Worm (Caenorhabditis elegans) whole organism, L1 larva: ENCODE results near the gene Y51A2A.4.
"Not testable (repeated sequence)": the region's sequence is repeated elsewhere in the genome, so short reads cannot be mapped to it uniquely, and the experiment has no call there.

Experiments
- C16A3.4 ChIP-seq: fragments of 150-350 bp; optimal IDR thresholded peaks from 2 replicates; lab custom pipeline; 2014; ENCODE audit warnings: missing biosample characterization, missing genetic modification characterization
- F16B12.6 ChIP-seq: fragments of 150-350 bp; optimal IDR thresholded peaks from 2 replicates; lab custom pipeline; 2014; ENCODE audit warnings: missing biosample characterization, missing genetic modification characterization
- aly-2 ChIP-seq: fragments of 150-350 bp; optimal IDR thresholded peaks from 2 replicates; lab custom pipeline; 2014; ENCODE audit warnings: missing biosample characterization, missing genetic modification characterization
- ama-1 ChIP-seq: fragments of 150-350 bp; optimal IDR thresholded peaks from 2 replicates; lab custom pipeline; 2014
- ceh-8 ChIP-seq: fragments of 200-800 bp; sonication (Bioruptor generic); optimal IDR thresholded peaks from 2 replicates; lab custom pipeline; 2018; ENCODE audit warnings: mild to moderate bottlenecking, missing genetic modification characterization, moderate library complexity, missing compliant biosample characterization
- ceh-90 ChIP-seq: sonication (generic microtip); optimal IDR thresholded peaks from 2 replicates; lab custom pipeline; 2016; ENCODE audit warnings: missing genetic modification characterization, missing compliant biosample characterization
- efl-1 ChIP-seq, 4 experiments: fragments of 150-350 bp; optimal IDR thresholded peaks in 3 of 4; peaks in 1 of 4; 1 replicate in 1 of 4; 2 replicates in 3 of 4; lab custom pipeline; 2014; ENCODE audit warnings: missing biosample characterization in 2 of 4, missing genetic modification characterization in 2 of 4, missing genetic modification reagents in 2 of 4
- egl-13 ChIP-seq: sonication (generic microtip); optimal IDR thresholded peaks from 2 replicates; lab custom pipeline; 2016; ENCODE audit warnings: missing genotype, missing genetic modification reagents, missing genetic modification characterization, missing compliant biosample characterization
- egl-27 ChIP-seq, 2 experiments: fragments of 150-350 bp in 1 of 2; sonication (generic microtip); optimal IDR thresholded peaks; 3 replicates each; lab custom pipeline; 2017 to 2018; ENCODE audit warnings: missing biosample characterization in 2 of 2, missing genetic modification characterization in 2 of 2, missing genetic modification reagents in 2 of 2
- elt-2 ChIP-seq: sonication (generic microtip); optimal IDR thresholded peaks from 2 replicates; lab custom pipeline; 2016; ENCODE audit warnings: missing genetic modification characterization, mild to moderate bottlenecking, inconsistent platforms, missing compliant biosample characterization, missing genetic modification reagents
- elt-3 ChIP-seq, 6 experiments: fragments of 150-350 bp in 1 of 6; sonication (generic microtip); optimal IDR thresholded peaks; 2 replicates each; lab custom pipeline; 2017 to 2018; ENCODE audit warnings: missing biosample characterization in 6 of 6, missing genetic modification characterization in 6 of 6, inconsistent platforms in 1 of 6
- fkh-4 ChIP-seq: sonication (generic microtip); optimal IDR thresholded peaks from 2 replicates; lab custom pipeline; 2016; ENCODE audit warnings: missing compliant biosample characterization, missing genetic modification characterization, borderline replicate concordance
- hlh-17 ChIP-seq: fragments of 200-800 bp; sonication (Bioruptor generic); optimal IDR thresholded peaks from 2 replicates; lab custom pipeline; 2018; ENCODE audit warnings: missing genetic modification characterization, mild to moderate bottlenecking, missing compliant biosample characterization, moderate library complexity, borderline replicate concordance
- hpl-2 ChIP-seq: fragments of 150-350 bp; optimal IDR thresholded peaks from 2 replicates; lab custom pipeline; 2014; ENCODE audit warnings: missing biosample characterization, missing genetic modification reagents, missing genetic modification characterization
- irx-1 ChIP-seq: sonication (generic microtip); optimal IDR thresholded peaks from 2 replicates; lab custom pipeline; 2016; ENCODE audit warnings: missing genetic modification characterization, missing compliant biosample characterization
- lin-13 ChIP-seq: fragments of 150-350 bp; optimal IDR thresholded peaks from 2 replicates; lab custom pipeline; 2014; ENCODE audit warnings: missing biosample characterization, missing genetic modification reagents, missing genetic modification characterization
- lin-15B ChIP-seq: fragments of 150-350 bp; sonication (generic microtip); optimal IDR thresholded peaks from 3 replicates; lab custom pipeline; 2014; ENCODE audit warnings: missing biosample characterization, missing genetic modification characterization
- lin-35 ChIP-seq, 2 experiments: fragments of 150-350 bp; optimal IDR thresholded peaks; 2 replicates each; lab custom pipeline; 2014; ENCODE audit warnings: missing biosample characterization in 2 of 2, missing genetic modification characterization in 2 of 2, missing genetic modification reagents in 2 of 2
- lin-39 ChIP-seq: fragments of 150-350 bp; optimal IDR thresholded peaks from 2 replicates; lab custom pipeline; 2014; ENCODE audit warnings: missing biosample characterization, missing genetic modification reagents, missing genetic modification characterization
- mdl-1 ChIP-seq, 2 experiments: fragments of 150-350 bp; optimal IDR thresholded peaks; 2 replicates each; lab custom pipeline; 2014 to 2017; ENCODE audit warnings: missing biosample characterization in 2 of 2, missing genetic modification characterization in 2 of 2, inconsistent platforms in 1 of 2
- mep-1 ChIP-seq: fragments of 150-350 bp; optimal IDR thresholded peaks from 2 replicates; lab custom pipeline; 2014; ENCODE audit warnings: missing biosample characterization, missing genetic modification characterization
- nhr-237 ChIP-seq: fragments of 150-350 bp; optimal IDR thresholded peaks from 2 replicates; lab custom pipeline; 2014; ENCODE audit warnings: missing biosample characterization, missing genetic modification characterization
- nhr-28 ChIP-seq: fragments of 150-350 bp; optimal IDR thresholded peaks from 2 replicates; lab custom pipeline; 2014; ENCODE audit warnings: missing biosample characterization, missing genetic modification characterization
- nhr-47 ChIP-seq: sonication (generic microtip); optimal IDR thresholded peaks from 2 replicates; lab custom pipeline; 2016; ENCODE audit warnings: mild to moderate bottlenecking, missing genetic modification characterization, moderate library complexity, missing compliant biosample characterization
- nhr-77 ChIP-seq: fragments of 150-350 bp; optimal IDR thresholded peaks from 2 replicates; lab custom pipeline; 2014; ENCODE audit warnings: missing biosample characterization, missing genetic modification characterization
- nhr-84 ChIP-seq: sonication (generic microtip); optimal IDR thresholded peaks from 2 replicates; lab custom pipeline; 2017; ENCODE audit warnings: missing biosample characterization, missing genetic modification characterization
- nhr-85 ChIP-seq: sonication (generic microtip); peaks from one replicate; lab custom pipeline; 2016; ENCODE audit warnings: missing genetic modification characterization, inconsistent platforms, missing compliant biosample characterization
- pax-3 ChIP-seq: fragments of 200-800 bp; sonication (Bioruptor generic); optimal IDR thresholded peaks from 2 replicates; lab custom pipeline; 2018; ENCODE audit warnings: mild to moderate bottlenecking, missing genetic modification characterization, moderate library complexity, missing compliant biosample characterization
- pqm-1 ChIP-seq: sonication (generic microtip); optimal IDR thresholded peaks from 3 replicates; lab custom pipeline; 2017; ENCODE audit warnings: missing biosample characterization, missing genetic modification characterization
- snpc-4 ChIP-seq: fragments of 150-350 bp; optimal IDR thresholded peaks from 2 replicates; lab custom pipeline; 2014; ENCODE audit warnings: missing biosample characterization, missing genetic modification characterization
- snu-23 ChIP-seq: sonication (generic microtip); optimal IDR thresholded peaks from 2 replicates; lab custom pipeline; 2016; ENCODE audit warnings: missing genetic modification characterization, missing compliant biosample characterization
- sptf-1 ChIP-seq: fragments of 150-350 bp; optimal IDR thresholded peaks from 2 replicates; lab custom pipeline; 2014; ENCODE audit warnings: missing biosample characterization, missing genetic modification characterization
- swsn-7 ChIP-seq: sonication (generic microtip); optimal IDR thresholded peaks from 2 replicates; lab custom pipeline; 2016; ENCODE audit warnings: missing genetic modification characterization, missing compliant biosample characterization
- tbx-2 ChIP-seq: sonication (generic microtip); optimal IDR thresholded peaks from 2 replicates; lab custom pipeline; 2016; ENCODE audit warnings: missing genetic modification characterization, missing compliant biosample characterization
- tlp-1 ChIP-seq: fragments of 150-350 bp; optimal IDR thresholded peaks from 2 replicates; lab custom pipeline; 2014; ENCODE audit warnings: missing biosample characterization, missing genetic modification characterization
- unc-62 ChIP-seq: fragments of 150-350 bp; optimal IDR thresholded peaks from 2 replicates; lab custom pipeline; 2014; ENCODE audit warnings: missing biosample characterization, missing genetic modification reagents, missing genetic modification characterization
- zag-1 ChIP-seq: fragments of 150-350 bp; optimal IDR thresholded peaks from 2 replicates; lab custom pipeline; 2014; ENCODE audit warnings: missing biosample characterization, missing genetic modification characterization
- ztf-11 ChIP-seq, 2 experiments: sonication (generic microtip); optimal IDR thresholded peaks; 2 replicates each; lab custom pipeline; 2016 to 2017; ENCODE audit warnings: missing genetic modification characterization in 2 of 2, missing biosample characterization in 1 of 2, missing compliant biosample characterization in 1 of 2

Gene Y51A2A.4

ce11 chrV:18299313-18299712 is 8.6 kb downstream of the Y51A2A.4 start:
- TF ChIP-seq nhr-85 (tag; lab: Kevin White, UChicago) (no peak), ama-1 (lab: Kevin White, UChicago) (no peak), aly-2 (tag; lab: Kevin White, UChicago) (no peak), sptf-1 (tag; lab: Kevin White, UChicago) (no peak), ceh-8 (GFP tag; lab: Kevin White, UChicago) (no peak), F16B12.6 (tag; lab: Kevin White, UChicago) (no peak)
- TF ChIP-seq, all 84 proteins: peak for 0

- TF ChIP-seq C16A3.4; nhr-84 (tag; lab: Kevin White, UChicago); lin-15B (tag; lab: Kevin White, UChicago): not testable (repeated sequence)
Observed at ce11 chrV:18302414-18302813, 11.7 kb downstream of the Y51A2A.4 start, which contains the start of gene Y51A2A.6. Y51A2A.6 (plus strand) TSS chrV:18302714.

- no peak for TF ChIP-seq ztf-11 (tag; optimal IDR thresholded peaks at IDR 0.05; lab: Kevin White, UChicago)
- TF ChIP-seq unc-62 = no peak
- no peak for TF ChIP-seq lin-13 (GFP tag; lab: Kevin White, UChicago)
- no peak for TF ChIP-seq snu-23 (GFP tag; lab: Kevin White, UChicago)
- TF ChIP-seq F16B12.6 (tag; lab: Kevin White, UChicago) = no peak
- no peak for TF ChIP-seq irx-1 (tag; lab: Kevin White, UChicago)
- no peak for TF ChIP-seq snpc-4 (tag; lab: Kevin White, UChicago)
- no peak for TF ChIP-seq fkh-4 (tag; lab: Kevin White, UChicago)
- no peak for TF ChIP-seq swsn-7 (tag; lab: Kevin White, UChicago)
- TF ChIP-seq egl-13 = no peak
- no peak for TF ChIP-seq ceh-90 (tag; lab: Kevin White, UChicago)
- TF ChIP-seq nhr-85 (tag; lab: Kevin White, UChicago) = no peak
- TF ChIP-seq aly-2 (tag; lab: Kevin White, UChicago) = no peak
- TF ChIP-seq nhr-77 = no peak
- TF ChIP-seq ceh-8 (GFP tag; lab: Kevin White, UChicago) = no peak
- TF ChIP-seq nhr-28 (tag; lab: Kevin White, UChicago) = no peak
Observed at ce11 chrV:18318312-18318711, 27.6 kb downstream of the Y51A2A.4 start, which contains the start of gene fbxb-119. fbxb-119 (plus strand) TSS chrV:18318612.

ce11 chrV:18323231-18323630 is 32.5 kb downstream of the Y51A2A.4 start, which contains the start of gene B0462.5:
B0462.5 (minus strand) TSS chrV:18323331.
- no peak for TF ChIP-seq F16B12.6 (tag; lab: Kevin White, UChicago)
- no peak for TF ChIP-seq fkh-4 (tag; lab: Kevin White, UChicago)
- TF ChIP-seq mep-1 (tag; lab: Kevin White, UChicago) = no peak
- no peak for TF ChIP-seq nhr-47 (tag; lab: Kevin White, UChicago)
- no peak for TF ChIP-seq tbx-2 (tag; lab: Kevin White, UChicago)
- no peak for TF ChIP-seq elt-3 (tag; optimal IDR thresholded peaks at IDR 0.05; lab: Kevin White, UChicago)
- TF ChIP-seq tlp-1 (tag; lab: Kevin White, UChicago) = no peak
- TF ChIP-seq lin-39 = no peak
- no peak for TF ChIP-seq snpc-4 (tag; lab: Kevin White, UChicago)
- no peak for TF ChIP-seq nhr-84 (tag; lab: Kevin White, UChicago)

ce11 chrV:18324525-18324924 is 33.8 kb downstream of the Y51A2A.4 start:
- TF ChIP-seq lin-35 (GFP tag; optimal IDR thresholded peaks at IDR 0.05; lab: Kevin White, UChicago) (peak in 1 of 2 experiments; percentile 22), nhr-237 (no peak), hpl-2 (GFP tag; lab: Kevin White, UChicago) (no peak), pqm-1 (tag; lab: Kevin White, UChicago) (peak; percentile 39), hlh-17 (no peak), zag-1 (tag; lab: Kevin White, UChicago) (no peak), efl-1 (optimal IDR thresholded peaks at IDR 0.05; lab: Kevin White, UChicago) (no peak), efl-1 (GFP tag; optimal IDR thresholded peaks at IDR 0.05 in 1 of 2; lab: Kevin White, UChicago) (peak in 1 of 2 experiments; percentile 60), tbx-2 (tag; lab: Kevin White, UChicago) (no peak), mdl-1 (tag; optimal IDR thresholded peaks at IDR 0.05; lab: Kevin White, UChicago) (no peak), egl-27 (tag; optimal IDR thresholded peaks at IDR 0.05; lab: Kevin White, UChicago) (no peak), pax-3 (tag; lab: Kevin White, UChicago) (no peak), elt-2 (tag; lab: Kevin White, UChicago) (peak; percentile 80), ceh-8 (GFP tag; lab: Kevin White, UChicago) (no peak), snpc-4 (tag; lab: Kevin White, UChicago) (no peak)
